Fruit fly (Drosophila melanogaster): ENCODE measurements around the gene Cdep.

DNA sequence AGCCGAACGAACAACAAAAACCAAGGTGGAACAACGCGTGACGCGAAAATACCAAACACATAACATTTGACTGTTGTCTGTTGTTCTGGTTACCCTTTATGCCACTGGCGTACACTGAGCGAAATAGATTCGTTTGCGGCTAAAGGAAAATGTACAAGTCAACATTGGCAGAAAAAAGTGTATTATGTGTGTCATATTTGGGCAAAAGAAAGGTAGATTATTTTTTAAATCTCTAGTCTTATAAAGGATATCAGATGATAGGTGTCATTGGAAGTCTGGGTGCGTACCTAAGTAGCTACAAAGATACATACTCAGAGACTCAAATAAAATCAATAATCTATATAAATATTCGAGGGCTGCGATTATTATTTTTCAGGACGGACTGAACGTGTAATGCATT, 26.5 kb upstream of the Cdep start:
- TF ChIP-seq D1 (tag; optimal IDR thresholded peaks at IDR 0.05) (no peak), Pif1B (GFP tag; optimal IDR thresholded peaks at IDR 0.05) (peak; percentile 35), fd96Ca (GFP tag; IDR thresholded peaks at IDR 0.05) (no peak), CG13204 (GFP tag; optimal IDR thresholded peaks at IDR 0.05) (no peak)

Measured in whole organism, pupa.